Fruit fly (Drosophila melanogaster) whole organism, embryonic: ENCODE results near the gene CG11562.

Experiments used
- ATbp ChIP-seq: fragments of 200-800 bp; sonication (Bioruptor generic); optimal IDR thresholded peaks from 2 replicates; lab custom pipeline; 2017; ENCODE audit warnings: missing biosample characterization, mild to moderate bottlenecking, missing genetic modification characterization, missing genetic modification reagents
- CG10979 ChIP-seq: fragments of 200-800 bp; sonication (Bioruptor generic); optimal IDR thresholded peaks from 2 replicates; lab custom pipeline; 2018; ENCODE audit warnings: missing biosample characterization, mild to moderate bottlenecking, missing genetic modification characterization, moderate library complexity
- CG11696 ChIP-seq: fragments of 200-800 bp; sonication (Bioruptor generic); IDR thresholded peaks from 2 replicates; pipeline ENCODE4 v1.3.6; 2022; ENCODE audit warnings: missing biosample characterization, missing genetic modification characterization
- CG12155 ChIP-seq: fragments of 200-800 bp; sonication (Bioruptor generic); optimal IDR thresholded peaks from 3 replicates; lab custom pipeline; 2016; ENCODE audit warnings: missing biosample characterization, missing genetic modification characterization
- CG14710 ChIP-seq: fragments of 200-800 bp; sonication (Bioruptor generic); optimal IDR thresholded peaks from 3 replicates; lab custom pipeline; 2019; ENCODE audit warnings: missing biosample characterization, mild to moderate bottlenecking, missing genetic modification characterization, moderate library complexity
- CG1603 ChIP-seq: fragments of 200-800 bp; sonication (Bioruptor generic); optimal IDR thresholded peaks from 2 replicates; lab custom pipeline; 2019; ENCODE audit warnings: missing biosample characterization, mild to moderate bottlenecking, missing genetic modification characterization, moderate library complexity
- CG3065 ChIP-seq: fragments of 200-800 bp; sonication (Bioruptor generic); optimal IDR thresholded peaks from 2 replicates; lab custom pipeline; 2016; ENCODE audit warnings: missing biosample characterization, missing genetic modification characterization
- CG32772 ChIP-seq: fragments of 200-800 bp; sonication (Bioruptor generic); IDR thresholded peaks from 2 replicates; pipeline ENCODE4 v1.3.6; 2022; ENCODE audit warnings: missing biosample characterization, missing genetic modification characterization
- CG3726 ChIP-seq: fragments of 200-800 bp; sonication (Bioruptor generic); IDR thresholded peaks from 3 replicates; pipeline ENCODE4, ENCODE4 v1.3.6; 2022; ENCODE audit warnings: missing biosample characterization, missing genetic modification characterization
- CG43689 ChIP-seq: fragments of 200-800 bp; sonication (Bioruptor generic); IDR thresholded peaks from 2 replicates; pipeline ENCODE4 v1.3.6; 2022; ENCODE audit warnings: missing biosample characterization, missing genetic modification characterization
- CG7839 ChIP-seq: fragments of 200-800 bp; sonication (Bioruptor generic); optimal IDR thresholded peaks from 3 replicates; lab custom pipeline; 2018; ENCODE audit warnings: missing biosample characterization, mild to moderate bottlenecking, missing genetic modification characterization, moderate library complexity
- CG7987 ChIP-seq: fragments of 200-800 bp; sonication (Bioruptor generic); optimal IDR thresholded peaks from 2 replicates; lab custom pipeline; 2018; ENCODE audit warnings: missing biosample characterization, mild to moderate bottlenecking, missing genetic modification characterization, moderate library complexity
- CG8765 ChIP-seq: fragments of 200-800 bp; sonication (Bioruptor generic); IDR thresholded peaks from 2 replicates; pipeline ENCODE4 v1.3.6; 2022; ENCODE audit warnings: missing biosample characterization, missing genetic modification characterization
- CG9437 ChIP-seq: fragments of 200-800 bp; sonication (Bioruptor generic); optimal IDR thresholded peaks from 2 replicates; lab custom pipeline; 2018; ENCODE audit warnings: missing biosample characterization, mild to moderate bottlenecking, missing genetic modification characterization
- D19B ChIP-seq: fragments of 200-800 bp; sonication (Bioruptor generic); optimal IDR thresholded peaks from 2 replicates; lab custom pipeline; 2017; ENCODE audit warnings: missing biosample characterization, mild to moderate bottlenecking, missing genetic modification characterization
- Dad ChIP-seq: fragments of 200-800 bp; sonication (Bioruptor generic); optimal IDR thresholded peaks from 3 replicates; lab custom pipeline; 2016; ENCODE audit warnings: missing biosample characterization, missing genetic modification characterization
- Dfd ChIP-seq, 2 experiments: fragments of >200 bp; optimal IDR thresholded peaks; 2 replicates each; lab custom pipeline; 2017; ENCODE audit warnings: missing biosample characterization in 2 of 2, missing genetic modification characterization in 2 of 2
- Dip2 ChIP-seq: fragments of 200-800 bp; sonication (Bioruptor generic); IDR thresholded peaks from 2 replicates; pipeline ENCODE4 v1.3.6; 2022; ENCODE audit warnings: missing biosample characterization, missing genetic modification characterization
- HLH3B ChIP-seq: fragments of 200-800 bp; sonication (Bioruptor generic); IDR thresholded peaks from 2 replicates; pipeline ENCODE4 v1.3.6; 2022; ENCODE audit warnings: missing biosample characterization, missing genetic modification characterization
- Hand ChIP-seq: fragments of 200-800 bp; sonication (Bioruptor generic); optimal IDR thresholded peaks from 2 replicates; lab custom pipeline; 2017; ENCODE audit warnings: mild to moderate bottlenecking, missing biosample characterization, missing genetic modification reagents, missing genetic modification characterization
- Hr3 ChIP-seq: fragments of 200-800 bp; sonication (Bioruptor generic); optimal IDR thresholded peaks from 3 replicates; lab custom pipeline; 2016; ENCODE audit warnings: missing biosample characterization, missing genetic modification characterization
- Lpt ChIP-seq: fragments of >200 bp; optimal IDR thresholded peaks from 2 replicates; lab custom pipeline; 2018; ENCODE audit warnings: missing biosample characterization, missing genetic modification characterization
- Neu2 ChIP-seq: fragments of 200-800 bp; sonication (Bioruptor generic); optimal IDR thresholded peaks from 3 replicates; lab custom pipeline; 2016; ENCODE audit warnings: missing biosample characterization, missing genetic modification characterization, borderline replicate concordance
- Pdp1 ChIP-seq, 2 experiments: fragments of 200-800 bp; sonication (Bioruptor generic); optimal IDR thresholded peaks; 3 replicates each; lab custom pipeline; 2016; ENCODE audit warnings: missing biosample characterization in 2 of 2, missing genetic modification characterization in 2 of 2, mild to moderate bottlenecking in 1 of 2, moderate library complexity in 1 of 2
- Rx ChIP-seq: fragments of 200-800 bp; sonication (Bioruptor generic); IDR thresholded peaks from 2 replicates; pipeline ENCODE4 v1.3.6; 2022; ENCODE audit warnings: missing biosample characterization, missing genetic modification characterization
- Trl ChIP-seq, 3 experiments: fragments of >200 bp in 2 of 3; fragments of 200-800 bp in 1 of 3; sonication (Bioruptor generic) in 1 of 3; optimal IDR thresholded peaks; 2 replicates in 1 of 3; 3 replicates in 2 of 3; lab custom pipeline; 2016 to 2017; ENCODE audit warnings: missing biosample characterization in 1 of 3, missing genetic modification characterization in 1 of 3
- Xbp1 ChIP-seq: fragments of 200-800 bp; sonication (Bioruptor generic); optimal IDR thresholded peaks from 3 replicates; lab custom pipeline; 2016; ENCODE audit warnings: missing biosample characterization, mild to moderate bottlenecking, missing genetic modification characterization
- al ChIP-seq: fragments of 200-800 bp; sonication (Bioruptor generic); IDR thresholded peaks from 2 replicates; pipeline ENCODE4 v1.3.6; 2022; ENCODE audit warnings: missing biosample characterization, missing genetic modification characterization
- aop ChIP-seq: fragments of 200-800 bp; sonication (Bioruptor generic); IDR thresholded peaks from 2 replicates; pipeline ENCODE4 v1.3.6; 2022; ENCODE audit warnings: missing biosample characterization, missing genetic modification characterization
- ato ChIP-seq: fragments of 200-800 bp; sonication (Bioruptor generic); IDR thresholded peaks from 2 replicates; pipeline ENCODE4 v1.3.6; 2022; ENCODE audit warnings: missing biosample characterization, missing genetic modification characterization; ENCODE audit not compliant: partially characterized antibody
- bowl ChIP-seq: fragments of 200-800 bp; sonication (Bioruptor generic); IDR thresholded peaks from 2 replicates; pipeline ENCODE4 v1.3.6; 2022; ENCODE audit warnings: missing biosample characterization, missing genetic modification characterization
- crc ChIP-seq: fragments of 200-800 bp; sonication (Bioruptor generic); optimal IDR thresholded peaks from 2 replicates; lab custom pipeline; 2016; ENCODE audit warnings: missing biosample characterization, missing genetic modification characterization
- fd64A ChIP-seq: fragments of 200-800 bp; sonication (Bioruptor generic); optimal IDR thresholded peaks from 3 replicates; lab custom pipeline; 2018; ENCODE audit warnings: missing biosample characterization, mild to moderate bottlenecking, missing genetic modification characterization
- hb ChIP-seq: fragments of 200-800 bp; sonication (Bioruptor generic); IDR thresholded peaks from 3 replicates; pipeline ENCODE4 v1.3.6; 2022; ENCODE audit warnings: missing biosample characterization, missing genetic modification characterization; ENCODE audit not compliant: partially characterized antibody
- hkb ChIP-seq, 2 experiments: fragments of 200-800 bp in 1 of 2; fragments of >200 bp in 1 of 2; sonication (Bioruptor generic) in 1 of 2; IDR thresholded peaks in 1 of 2; optimal IDR thresholded peaks in 1 of 2; 2 replicates each; pipeline versions ENCODE4 v1.3.6 to Lab custom; 2017 to 2022; ENCODE audit warnings: missing biosample characterization in 1 of 2, missing genetic modification characterization in 1 of 2
- insv ChIP-seq, 2 experiments: fragments of 200-800 bp; sonication (Bioruptor generic); optimal IDR thresholded peaks; 3 replicates each; lab custom pipeline; 2016 to 2018; ENCODE audit warnings: missing biosample characterization in 2 of 2, missing genetic modification characterization in 2 of 2
- kah ChIP-seq: fragments of 200-800 bp; sonication (Bioruptor generic); optimal IDR thresholded peaks from 2 replicates; lab custom pipeline; 2018; ENCODE audit warnings: missing biosample characterization, mild to moderate bottlenecking, missing genetic modification characterization
- pb ChIP-seq: fragments of 200-800 bp; sonication (Bioruptor generic); optimal IDR thresholded peaks from 3 replicates; lab custom pipeline; 2016; ENCODE audit warnings: missing biosample characterization, missing genetic modification characterization
- peb ChIP-seq: fragments of 200-800 bp; sonication (Bioruptor generic); IDR thresholded peaks from 2 replicates; pipeline ENCODE4 v1.3.6; 2022; ENCODE audit warnings: missing biosample characterization, missing genetic modification characterization
- phol ChIP-seq: fragments of 200-800 bp; sonication (Bioruptor generic); optimal IDR thresholded peaks from 3 replicates; lab custom pipeline; 2018; ENCODE audit warnings: missing biosample characterization, mild to moderate bottlenecking, missing genetic modification characterization, moderate library complexity
- pros ChIP-seq: fragments of 200-800 bp; sonication (Bioruptor generic); optimal IDR thresholded peaks from 3 replicates; lab custom pipeline; 2019; ENCODE audit warnings: missing biosample characterization, mild to moderate bottlenecking, missing genetic modification characterization, moderate library complexity
- repo ChIP-seq: fragments of 200-800 bp; sonication (Bioruptor generic); optimal IDR thresholded peaks from 2 replicates; lab custom pipeline; 2016; ENCODE audit warnings: missing biosample characterization, missing genetic modification characterization
- row ChIP-seq: fragments of 200-800 bp; sonication (Bioruptor generic); IDR thresholded peaks from 3 replicates; pipeline ENCODE4 v1.3.6; 2022; ENCODE audit warnings: missing biosample characterization, missing genetic modification characterization
- run ChIP-seq: fragments of 200-800 bp; sonication (Bioruptor generic); optimal IDR thresholded peaks from 3 replicates; lab custom pipeline; 2018; ENCODE audit warnings: missing biosample characterization, mild to moderate bottlenecking, missing genetic modification characterization
- sens ChIP-seq: fragments of 200-800 bp; sonication (Bioruptor generic); peaks from one replicate; lab custom pipeline; 2016; ENCODE audit warnings: missing biosample characterization, missing genetic modification characterization
- sim ChIP-seq: fragments of 200-800 bp; sonication (Bioruptor generic); IDR thresholded peaks from 2 replicates; pipeline ENCODE4 v1.3.6; 2022; ENCODE audit warnings: missing biosample characterization, missing genetic modification characterization
- ssp ChIP-seq: fragments of 200-800 bp; sonication (Bioruptor generic); IDR thresholded peaks from 2 replicates; pipeline ENCODE4 v1.3.6; 2022; ENCODE audit warnings: missing biosample characterization, missing genetic modification characterization
- twi ChIP-seq: fragments of 200-800 bp; optimal IDR thresholded peaks from 2 replicates; lab custom pipeline; 2019; ENCODE audit warnings: missing biosample characterization, mild to moderate bottlenecking, missing genetic modification characterization, moderate library complexity
- vnd ChIP-seq: fragments of 200-800 bp; sonication (Bioruptor generic); IDR thresholded peaks from 3 replicates; pipeline ENCODE4 v1.3.6; 2022; ENCODE audit warnings: missing biosample characterization, missing genetic modification characterization; ENCODE audit not compliant: partially characterized antibody
- vvl ChIP-seq: fragments of 200-800 bp; sonication (Bioruptor generic); IDR thresholded peaks from 2 replicates; pipeline ENCODE4 v1.3.6; 2022; ENCODE audit warnings: missing biosample characterization, missing genetic modification characterization
- zfh2 ChIP-seq: fragments of 200-800 bp; sonication (Bioruptor generic); optimal IDR thresholded peaks from 2 replicates; lab custom pipeline; 2016; ENCODE audit warnings: missing biosample characterization, missing genetic modification characterization

The CG11562 gene

dm6 chr2L:283071-283482 is 9.1 kb upstream of the CG11562 start, which contains the start of gene CG11601 (continued):
- TF ChIP-seq crc (GFP tag; lab: Kevin White, UChicago) = no peak
- TF ChIP-seq Dfd (GFP tag; optimal IDR thresholded peaks at IDR 0.05; lab: Kevin White, UChicago) = no peak
- TF ChIP-seq zfh2 = peak; percentile 65
- TF ChIP-seq run (tag; lab: Kevin White, UChicago) = no peak
- TF ChIP-seq CG7839 (tag; lab: Kevin White, UChicago) = no peak
- TF ChIP-seq vvl (GFP tag; lab: Robert Waterston, UW) = peak; percentile 72
- no peak for TF ChIP-seq Lpt
- TF ChIP-seq CG7987 (GFP tag; lab: Kevin White, UChicago) = no peak
- TF ChIP-seq pros (GFP tag; lab: Kevin White, UChicago) = no peak
- peak; percentile 62 for TF ChIP-seq CG1603 (tag; lab: Kevin White, UChicago)
- TF ChIP-seq row = peak; percentile 83
- TF ChIP-seq Neu2 (GFP tag; lab: Kevin White, UChicago) = no peak
- no peak for TF ChIP-seq HLH3B (GFP tag; lab: Robert Waterston, UW)
- TF ChIP-seq CG9437 (GFP tag; lab: Kevin White, UChicago) = no peak
- TF ChIP-seq sim (GFP tag; lab: Robert Waterston, UW) = no peak
- 0 out of 2 replicates have a peak, but pooled peaks have one; percentile 22 for TF ChIP-seq CG32772 (GFP tag; lab: Robert Waterston, UW)
- TF ChIP-seq CG14710 = peak; percentile 37
- no peak for TF ChIP-seq CG3726 (GFP tag; lab: Robert Waterston, UW)
- no peak for TF ChIP-seq twi (tag; lab: Kevin White, UChicago)
- no peak for TF ChIP-seq CG12155
- TF ChIP-seq Dad (GFP tag; lab: Kevin White, UChicago) = peak; percentile 2
- TF ChIP-seq Xbp1 (GFP tag; lab: Kevin White, UChicago) = peak; percentile 30
- no peak for TF ChIP-seq peb (GFP tag; lab: Robert Waterston, UW)
- no peak for TF ChIP-seq Trl (optimal IDR thresholded peaks at IDR 0.05; lab: Kevin White, UChicago)
- TF ChIP-seq Trl (GFP tag; optimal IDR thresholded peaks at IDR 0.05; lab: Kevin White, UChicago) = peak; percentile 5
- peak; percentile 55 for TF ChIP-seq hkb (optimal IDR thresholded peaks at IDR 0.05; lab: Kevin White, UChicago)
- no peak for TF ChIP-seq hkb (GFP tag; IDR thresholded peaks at IDR 0.05; lab: Robert Waterston, UW)
- TF ChIP-seq kah (GFP tag; lab: Kevin White, UChicago) = no peak
- TF ChIP-seq ssp = peak; percentile 83
- 0 out of 2 replicates have a peak, but pooled peaks have one; percentile 12 for TF ChIP-seq Rx
- TF ChIP-seq fd64A (GFP tag; lab: Kevin White, UChicago) = no peak
- peak; percentile 13 for TF ChIP-seq CG3065 (GFP tag; lab: Kevin White, UChicago)
- no peak for TF ChIP-seq insv (GFP tag; optimal IDR thresholded peaks at IDR 0.05; lab: Kevin White, UChicago)
- 0 out of 3 replicates have a peak, but pooled peaks have one; percentile 19 for TF ChIP-seq vnd
- TF ChIP-seq aop (GFP tag; lab: Robert Waterston, UW) = no peak
- no peak for TF ChIP-seq al (GFP tag; lab: Robert Waterston, UW)
- TF ChIP-seq CG8765 = peak; percentile 48; the same call in 1 of the 2 replicates
- TF ChIP-seq pb (GFP tag; lab: Kevin White, UChicago) = no peak
- TF ChIP-seq ato (GFP tag; lab: Robert Waterston, UW) = no peak
- TF ChIP-seq CG43689 (GFP tag; lab: Robert Waterston, UW) = no peak
- TF ChIP-seq Hand = no peak
- no peak for TF ChIP-seq CG11696 (GFP tag; lab: Robert Waterston, UW)
- TF ChIP-seq hb (GFP tag; lab: Robert Waterston, UW) = no peak
- no peak for TF ChIP-seq bowl (GFP tag; lab: Robert Waterston, UW)
- peak in 1 of 2 experiments; percentile 57 for TF ChIP-seq Pdp1 (GFP tag; optimal IDR thresholded peaks at IDR 0.05; lab: Kevin White, UChicago)
- no peak for TF ChIP-seq repo (GFP tag; lab: Kevin White, UChicago)
- TF ChIP-seq phol (tag; lab: Kevin White, UChicago) = peak; percentile 79
- peak; percentile 4 for TF ChIP-seq Hr3 (GFP tag; lab: Kevin White, UChicago)
- TF ChIP-seq D19B (GFP tag; lab: Kevin White, UChicago) = no peak
- no peak for TF ChIP-seq CG10979 (tag; lab: Kevin White, UChicago)
- TF ChIP-seq sens (GFP tag; lab: Kevin White, UChicago) = peak; percentile 75
- TF ChIP-seq ATbp (GFP tag; lab: Kevin White, UChicago) = no peak
- no peak for TF ChIP-seq Dip2 (GFP tag; lab: Robert Waterston, UW)
